Worm (Caenorhabditis elegans) whole organism, L4 larva: ENCODE results near the gene F55B11.7.

Experiments used
- F26F4.8 ChIP-seq: fragments of 200-800 bp; sonication (Bioruptor generic); conservative IDR thresholded peaks from 2 replicates; pipeline ENCODE4 v1.3.6; 2022; ENCODE audit warnings: missing genetic modification characterization, missing compliant biosample characterization
- R02D3.7 ChIP-seq: fragments of 150-350 bp; sonication (generic microtip); optimal IDR thresholded peaks from 3 replicates; lab custom pipeline; 2014; ENCODE audit warnings: missing biosample characterization, missing genetic modification characterization
- T20F7.1 ChIP-seq: fragments of 200-800 bp; sonication (Bioruptor generic); optimal IDR thresholded peaks from 2 replicates; lab custom pipeline; 2018; ENCODE audit warnings: mild to moderate bottlenecking, missing genetic modification characterization, missing compliant biosample characterization
- T26A8.4 ChIP-seq: fragments of 200-800 bp; sonication (Bioruptor generic); IDR thresholded peaks from 2 replicates; pipeline ENCODE4 v1.3.6; 2022; ENCODE audit warnings: missing genetic modification characterization, missing compliant biosample characterization
- Y48G9A.11 ChIP-seq: fragments of 200-800 bp; sonication (Bioruptor generic); IDR thresholded peaks from 2 replicates; pipeline ENCODE4 v1.3.6; 2022; ENCODE audit warnings: missing genetic modification reagents, missing genetic modification characterization, missing compliant biosample characterization
- aha-1 ChIP-seq: fragments of 150-350 bp; peaks from one replicate; lab custom pipeline; 2014; ENCODE audit warnings: missing biosample characterization, missing genetic modification characterization
- ceh-28 ChIP-seq: fragments of 150-350 bp; optimal IDR thresholded peaks from 2 replicates; lab custom pipeline; 2014; ENCODE audit warnings: missing biosample characterization, missing genetic modification reagents, missing genetic modification characterization
- ceh-82 ChIP-seq: sonication (generic microtip); optimal IDR thresholded peaks from 2 replicates; lab custom pipeline; 2017; ENCODE audit warnings: missing biosample characterization, missing genetic modification characterization
- cey-2 ChIP-seq: sonication (generic microtip); optimal IDR thresholded peaks from 3 replicates; lab custom pipeline; 2017; ENCODE audit warnings: missing genetic modification characterization, mild to moderate bottlenecking, missing compliant biosample characterization, antibody characterized with exemption, borderline replicate concordance; ENCODE audit not compliant: insufficient read depth
- daf-16 ChIP-seq, 3 experiments: sonication (generic microtip); optimal IDR thresholded peaks; 2 replicates each; lab custom pipeline; 2016 to 2017; ENCODE audit warnings: missing genetic modification characterization in 3 of 3, missing genetic modification reagents in 3 of 3, mild to moderate bottlenecking in 2 of 3, missing compliant biosample characterization in 2 of 3, missing biosample characterization in 1 of 3, moderate library complexity in 1 of 3
- daf-19 ChIP-seq: fragments of 200-800 bp; sonication (Bioruptor generic); conservative IDR thresholded peaks from 2 replicates; pipeline ENCODE4 v1.3.6; 2022; ENCODE audit warnings: missing genetic modification characterization, missing compliant biosample characterization
- dmd-6 ChIP-seq: fragments of 200-800 bp; sonication (Bioruptor generic); IDR thresholded peaks from 2 replicates; pipeline ENCODE4 v1.3.6; 2022; ENCODE audit warnings: missing genetic modification reagents, missing genetic modification characterization, missing compliant biosample characterization
- dmd-8 ChIP-seq: fragments of 200-800 bp; sonication (Bioruptor generic); IDR thresholded peaks from 2 replicates; pipeline ENCODE4 v1.3.6; 2022; ENCODE audit warnings: missing genetic modification characterization, missing compliant biosample characterization
- dve-1 ChIP-seq: sonication (generic microtip); optimal IDR thresholded peaks from 2 replicates; lab custom pipeline; 2017; ENCODE audit warnings: antibody characterized with exemption, mild to moderate bottlenecking, missing genetic modification characterization, missing compliant biosample characterization; ENCODE audit not compliant: insufficient read depth
- hlh-11 ChIP-seq: fragments of 200-800 bp; sonication (Bioruptor generic); optimal IDR thresholded peaks from 2 replicates; lab custom pipeline; 2018; ENCODE audit warnings: mild to moderate bottlenecking, missing genetic modification characterization, missing compliant biosample characterization
- lin-38 ChIP-seq: fragments of 200-800 bp; sonication (Bioruptor generic); IDR thresholded peaks from 2 replicates; pipeline ENCODE4 v1.3.6; 2022; ENCODE audit warnings: missing genetic modification reagents, missing genetic modification characterization, missing compliant biosample characterization
- lsy-2 ChIP-seq, 2 experiments: fragments of 150-350 bp in 1 of 2; sonication (generic microtip) in 1 of 2; optimal IDR thresholded peaks; 2 replicates each; lab custom pipeline; 2014 to 2017; ENCODE audit warnings: missing biosample characterization in 2 of 2, missing genetic modification characterization in 2 of 2
- mep-1 ChIP-seq: fragments of 150-350 bp; sonication (generic microtip); optimal IDR thresholded peaks from 3 replicates; lab custom pipeline; 2014; ENCODE audit warnings: missing biosample characterization, missing genetic modification characterization
- mes-2 ChIP-seq: sonication (generic microtip); optimal IDR thresholded peaks from 2 replicates; lab custom pipeline; 2016; ENCODE audit warnings: missing genotype, mild to moderate bottlenecking, missing genetic modification characterization, missing compliant biosample characterization; ENCODE audit not compliant: poor library complexity, severe bottlenecking
- mxl-3 ChIP-seq: fragments of 200-800 bp; sonication (Bioruptor generic); optimal IDR thresholded peaks from 2 replicates; lab custom pipeline; 2018; ENCODE audit warnings: mild to moderate bottlenecking, missing genetic modification characterization, missing compliant biosample characterization
- nhr-28 ChIP-seq: fragments of 150-350 bp; optimal IDR thresholded peaks from 2 replicates; lab custom pipeline; 2014; ENCODE audit warnings: missing biosample characterization, missing genetic modification characterization
- nhr-42 ChIP-seq: fragments of 200-800 bp; sonication (Bioruptor generic); IDR thresholded peaks from 2 replicates; pipeline ENCODE4 v1.3.6; 2022; ENCODE audit warnings: missing genetic modification characterization, missing compliant biosample characterization
- nhr-76 ChIP-seq: fragments of 150-350 bp; optimal IDR thresholded peaks from 2 replicates; lab custom pipeline; 2014; ENCODE audit warnings: missing biosample characterization, missing genetic modification characterization
- nhr-77 ChIP-seq: fragments of 150-350 bp; optimal IDR thresholded peaks from 2 replicates; lab custom pipeline; 2014; ENCODE audit warnings: missing biosample characterization, missing genetic modification characterization
- pha-4 ChIP-seq, 2 experiments: fragments of 150-350 bp in 1 of 2; fragments of 200-800 bp in 1 of 2; sonication (Bioruptor generic) in 1 of 2; IDR thresholded peaks in 1 of 2; optimal IDR thresholded peaks in 1 of 2; 2 replicates each; pipeline versions ENCODE4 v1.3.6 to Lab custom; 2014 to 2022; ENCODE audit warnings: missing genetic modification characterization in 2 of 2, missing genetic modification reagents in 2 of 2, missing biosample characterization in 1 of 2, missing compliant biosample characterization in 1 of 2
- php-3 ChIP-seq: fragments of 200-800 bp; sonication (Bioruptor generic); IDR thresholded peaks from 2 replicates; pipeline ENCODE4 v1.3.6; 2022; ENCODE audit warnings: missing genetic modification reagents, missing genetic modification characterization, missing compliant biosample characterization
- pqm-1 ChIP-seq: sonication (generic microtip); optimal IDR thresholded peaks from 2 replicates; lab custom pipeline; 2017; ENCODE audit warnings: missing biosample characterization, missing genetic modification characterization
- rbr-2 ChIP-seq: sonication (generic microtip); optimal IDR thresholded peaks from 2 replicates; lab custom pipeline; 2016; ENCODE audit warnings: missing genotype, missing genetic modification characterization, missing compliant biosample characterization
- sdz-12 ChIP-seq: fragments of 200-800 bp; sonication (Bioruptor generic); optimal IDR thresholded peaks from 2 replicates; lab custom pipeline; 2018; ENCODE audit warnings: mild to moderate bottlenecking, missing genetic modification characterization, missing compliant biosample characterization
- snpc-1.2 ChIP-seq: fragments of 200-800 bp; sonication (Bioruptor generic); IDR thresholded peaks from 2 replicates; pipeline ENCODE4 v1.3.6; 2022; ENCODE audit warnings: missing genetic modification reagents, missing genetic modification characterization, missing compliant biosample characterization
- spr-3 ChIP-seq: fragments of 200-800 bp; sonication (Bioruptor generic); optimal IDR thresholded peaks from 2 replicates; lab custom pipeline; 2018; ENCODE audit warnings: mild to moderate bottlenecking, missing genetic modification characterization, missing compliant biosample characterization
- unc-62 ChIP-seq, 3 experiments: fragments of 150-350 bp in 1 of 3; sonication (generic microtip); optimal IDR thresholded peaks in 2 of 3; peaks in 1 of 3; 1 replicate in 1 of 3; 2 replicates in 2 of 3; lab custom pipeline; 2014 to 2017; ENCODE audit warnings: missing biosample characterization in 3 of 3, missing genetic modification characterization in 3 of 3, missing genetic modification reagents in 3 of 3, missing genotype in 1 of 3
- zip-2 ChIP-seq: fragments of 150-350 bp; optimal IDR thresholded peaks from 2 replicates; lab custom pipeline; 2014; ENCODE audit warnings: missing biosample characterization, missing genetic modification characterization
- ztf-7 ChIP-seq: fragments of 150-350 bp; optimal IDR thresholded peaks from 2 replicates; lab custom pipeline; 2014; ENCODE audit warnings: missing biosample characterization, missing genetic modification characterization

F55B11.7 gene

ce11 chrIV:14445191-14445795, 23.5 kb upstream of the F55B11.7 start (continued):
- TF ChIP-seq T26A8.4 = no peak
- peak; percentile 29 for TF ChIP-seq nhr-28 (tag; lab: Kevin White, UChicago)
- peak; percentile 9 for TF ChIP-seq rbr-2 (tag; lab: Kevin White, UChicago)
- TF ChIP-seq ztf-7 = peak; percentile 65

- TF ChIP-seq R02D3.7 (tag; lab: Kevin White, UChicago) (no peak), snpc-1.2 (GFP tag; lab: Robert Waterston, UW) (peak; percentile 76)
- TF ChIP-seq, all 104 proteins: peak for 1
Observed at ce11 chrIV:14444077-14444476, 22.2 kb upstream of the F55B11.7 start, which contains the start of gene tra-3. tra-3 (minus strand) TSS chrIV:14444183.

- TF ChIP-seq mes-2 (tag; lab: Kevin White, UChicago) = no peak
- no peak for TF ChIP-seq T20F7.1 (GFP tag; lab: Kevin White, UChicago)
- no peak for TF ChIP-seq lsy-2 (tag; optimal IDR thresholded peaks at IDR 0.05; lab: Kevin White, UChicago)
- TF ChIP-seq nhr-42 (GFP tag; lab: Robert Waterston, UW) = no peak
- TF ChIP-seq ceh-82 (tag; lab: Kevin White, UChicago) = no peak
- no peak for TF ChIP-seq nhr-28 (tag; lab: Kevin White, UChicago)
- TF ChIP-seq hlh-11 (tag; lab: Kevin White, UChicago) = no peak
- no peak for TF ChIP-seq dmd-8 (GFP tag; lab: Robert Waterston, UW)
- TF ChIP-seq sdz-12 = no peak
- TF ChIP-seq spr-3 (GFP tag; lab: Kevin White, UChicago) = no peak
- no peak for TF ChIP-seq ceh-28 (tag; lab: Kevin White, UChicago)
- TF ChIP-seq daf-19 (GFP tag; lab: Robert Waterston, UW) = no peak
- no peak for TF ChIP-seq lin-38 (GFP tag; lab: Robert Waterston, UW)
- no peak for TF ChIP-seq cey-2
- TF ChIP-seq mxl-3 (GFP tag; lab: Kevin White, UChicago) = no peak
- no peak for TF ChIP-seq zip-2 (tag; lab: Kevin White, UChicago)
- no peak for TF ChIP-seq F26F4.8
- TF ChIP-seq dmd-6 = no peak
- TF ChIP-seq, all 104 proteins: peak for 0
Observed at ce11 chrIV:14437391-14437790, 15.6 kb upstream of the F55B11.7 start.

- TF ChIP-seq nhr-76 (tag; lab: Kevin White, UChicago) (no peak), aha-1 (tag; lab: Kevin White, UChicago) (peak; percentile 93)
Observed at ce11 chrIV:14435902-14436301, 14.1 kb upstream of the F55B11.7 start.

ce11 chrIV:14430853-14431252, 9.0 kb upstream of the F55B11.7 start, which contains the start of gene F55B11.4:
F55B11.4 (minus strand) TSS chrIV:14430920.
- TF ChIP-seq nhr-77 (tag; lab: Kevin White, UChicago) = peak; percentile 6
- TF ChIP-seq daf-16 (GFP tag; optimal IDR thresholded peaks at IDR 0.05; lab: Kevin White, UChicago) = no peak
- TF ChIP-seq daf-16 (tag; optimal IDR thresholded peaks at IDR 0.05; lab: Kevin White, UChicago) = peak; percentile 90
- no peak for TF ChIP-seq unc-62 (GFP tag; optimal IDR thresholded peaks at IDR 0.05 in 1 of 2; lab: Kevin White, UChicago)
- no peak for TF ChIP-seq unc-62 (tag; optimal IDR thresholded peaks at IDR 0.05; lab: Kevin White, UChicago)
- peak; percentile 36 for TF ChIP-seq nhr-28 (tag; lab: Kevin White, UChicago)
- peak; percentile 27 for TF ChIP-seq dve-1
- no peak for TF ChIP-seq pha-4 (GFP tag; IDR thresholded peaks at IDR 0.05; lab: Robert Waterston, UW)
- no peak for TF ChIP-seq pha-4 (tag; optimal IDR thresholded peaks at IDR 0.05; lab: Kevin White, UChicago)
- peak; percentile 97 for TF ChIP-seq php-3 (GFP tag; lab: Robert Waterston, UW)
- TF ChIP-seq mep-1 = no peak
- no peak for TF ChIP-seq Y48G9A.11
- TF ChIP-seq pqm-1 (tag; lab: Kevin White, UChicago) = peak; percentile 69
